Worm (Caenorhabditis elegans) whole organism, L1 larva: ENCODE data around the gene F37C12.18.
A peak's percentile ranks its signal among the peaks of the same experiment; 100 is the strongest.
"Not testable (repeated sequence)": the region's sequence is repeated elsewhere in the genome, so short reads cannot be mapped to it uniquely, and the experiment has no call there.

Source experiments
- C16A3.4 ChIP-seq: fragments of 150-350 bp; optimal IDR thresholded peaks from 2 replicates; lab custom pipeline; 2014; ENCODE audit warnings: missing biosample characterization, missing genetic modification characterization
- Y116A8C.19 ChIP-seq: sonication (generic microtip); optimal IDR thresholded peaks from 2 replicates; lab custom pipeline; 2016; ENCODE audit warnings: missing compliant biosample characterization, missing genetic modification characterization, borderline replicate concordance
- aha-1 ChIP-seq: fragments of 150-350 bp; optimal IDR thresholded peaks from 2 replicates; lab custom pipeline; 2014; ENCODE audit warnings: missing biosample characterization, missing genetic modification characterization
- alr-1 ChIP-seq: fragments of 200-800 bp; sonication (Bioruptor generic); optimal IDR thresholded peaks from 2 replicates; lab custom pipeline; 2018; ENCODE audit warnings: borderline replicate concordance, mild to moderate bottlenecking, missing genetic modification characterization, missing compliant biosample characterization
- aly-2 ChIP-seq: fragments of 150-350 bp; optimal IDR thresholded peaks from 2 replicates; lab custom pipeline; 2014; ENCODE audit warnings: missing biosample characterization, missing genetic modification characterization
- ama-1 ChIP-seq: fragments of 150-350 bp; optimal IDR thresholded peaks from 2 replicates; lab custom pipeline; 2014
- blmp-1 ChIP-seq: fragments of 150-350 bp; optimal IDR thresholded peaks from 2 replicates; lab custom pipeline; 2014; ENCODE audit warnings: missing biosample characterization, missing genetic modification characterization
- ceh-82 ChIP-seq, 3 experiments: fragments of 150-350 bp in 1 of 3; sonication (generic microtip) in 2 of 3; optimal IDR thresholded peaks; 2 replicates each; lab custom pipeline; 2014 to 2017; ENCODE audit warnings: missing biosample characterization in 3 of 3, missing genetic modification characterization in 3 of 3
- ceh-88 ChIP-seq: fragments of 200-800 bp; sonication (Bioruptor generic); IDR thresholded peaks from 2 replicates; pipeline ENCODE4 v1.3.6; 2022; ENCODE audit warnings: missing genetic modification characterization, missing compliant biosample characterization
- ceh-90 ChIP-seq: sonication (generic microtip); optimal IDR thresholded peaks from 2 replicates; lab custom pipeline; 2016; ENCODE audit warnings: missing genetic modification characterization, missing compliant biosample characterization
- ces-1 ChIP-seq: fragments of 150-350 bp; optimal IDR thresholded peaks from 2 replicates; lab custom pipeline; 2014; ENCODE audit warnings: missing biosample characterization, missing genetic modification reagents, missing genetic modification characterization
- dpl-1 ChIP-seq, 3 experiments: fragments of 150-350 bp in 2 of 3; sonication (generic microtip) in 1 of 3; optimal IDR thresholded peaks; 2 replicates each; lab custom pipeline; 2014 to 2017; ENCODE audit warnings: missing biosample characterization in 3 of 3, missing genetic modification characterization in 3 of 3, missing genetic modification reagents in 3 of 3
- efl-1 ChIP-seq, 4 experiments: fragments of 150-350 bp; optimal IDR thresholded peaks in 3 of 4; peaks in 1 of 4; 1 replicate in 1 of 4; 2 replicates in 3 of 4; lab custom pipeline; 2014; ENCODE audit warnings: missing biosample characterization in 2 of 4, missing genetic modification characterization in 2 of 4, missing genetic modification reagents in 2 of 4
- egl-27 ChIP-seq, 2 experiments: fragments of 150-350 bp in 1 of 2; sonication (generic microtip); optimal IDR thresholded peaks; 3 replicates each; lab custom pipeline; 2017 to 2018; ENCODE audit warnings: missing biosample characterization in 2 of 2, missing genetic modification characterization in 2 of 2, missing genetic modification reagents in 2 of 2
- elt-3 ChIP-seq, 6 experiments: fragments of 150-350 bp in 1 of 6; sonication (generic microtip); optimal IDR thresholded peaks; 2 replicates each; lab custom pipeline; 2017 to 2018; ENCODE audit warnings: missing biosample characterization in 6 of 6, missing genetic modification characterization in 6 of 6, inconsistent platforms in 1 of 6
- fkh-10 ChIP-seq: sonication (generic microtip); optimal IDR thresholded peaks from 2 replicates; lab custom pipeline; 2017; ENCODE audit warnings: missing biosample characterization, missing genetic modification reagents, missing genetic modification characterization
- fkh-4 ChIP-seq: sonication (generic microtip); optimal IDR thresholded peaks from 2 replicates; lab custom pipeline; 2016; ENCODE audit warnings: missing compliant biosample characterization, missing genetic modification characterization, borderline replicate concordance
- fkh-8 ChIP-seq: sonication (generic microtip); optimal IDR thresholded peaks from 2 replicates; lab custom pipeline; 2016; ENCODE audit warnings: mild to moderate bottlenecking, missing genetic modification characterization, missing compliant biosample characterization
- fos-1 ChIP-seq: fragments of 150-350 bp; optimal IDR thresholded peaks from 2 replicates; lab custom pipeline; 2014; ENCODE audit warnings: missing biosample characterization, missing genetic modification characterization
- hlh-17 ChIP-seq: fragments of 200-800 bp; sonication (Bioruptor generic); optimal IDR thresholded peaks from 2 replicates; lab custom pipeline; 2018; ENCODE audit warnings: missing genetic modification characterization, mild to moderate bottlenecking, missing compliant biosample characterization, moderate library complexity, borderline replicate concordance
- hpl-2 ChIP-seq: fragments of 150-350 bp; optimal IDR thresholded peaks from 2 replicates; lab custom pipeline; 2014; ENCODE audit warnings: missing biosample characterization, missing genetic modification reagents, missing genetic modification characterization
- isw-1 ChIP-seq: fragments of 200-800 bp; sonication (Bioruptor generic); IDR thresholded peaks from 2 replicates; pipeline ENCODE4 v1.3.6; 2022; ENCODE audit warnings: missing genetic modification characterization, missing compliant biosample characterization
- jun-1 ChIP-seq: fragments of 150-350 bp; optimal IDR thresholded peaks from 2 replicates; lab custom pipeline; 2014; ENCODE audit warnings: missing biosample characterization, missing genetic modification reagents, missing genetic modification characterization
- lin-13 ChIP-seq: fragments of 150-350 bp; optimal IDR thresholded peaks from 2 replicates; lab custom pipeline; 2014; ENCODE audit warnings: missing biosample characterization, missing genetic modification reagents, missing genetic modification characterization
- lin-15B ChIP-seq: fragments of 150-350 bp; sonication (generic microtip); optimal IDR thresholded peaks from 3 replicates; lab custom pipeline; 2014; ENCODE audit warnings: missing biosample characterization, missing genetic modification characterization
- lir-3 ChIP-seq: sonication (generic microtip); optimal IDR thresholded peaks from 2 replicates; lab custom pipeline; 2016; ENCODE audit warnings: mild to moderate bottlenecking, missing genetic modification characterization, moderate library complexity, missing compliant biosample characterization; ENCODE audit not compliant: poor library complexity
- lsy-2 ChIP-seq, 2 experiments: fragments of 150-350 bp; optimal IDR thresholded peaks; 2 replicates each; lab custom pipeline; 2014; ENCODE audit warnings: missing biosample characterization in 2 of 2, missing genetic modification characterization in 2 of 2
- mep-1 ChIP-seq: fragments of 150-350 bp; optimal IDR thresholded peaks from 2 replicates; lab custom pipeline; 2014; ENCODE audit warnings: missing biosample characterization, missing genetic modification characterization
- nhr-11 ChIP-seq: fragments of 150-350 bp; optimal IDR thresholded peaks from 2 replicates; lab custom pipeline; 2014; ENCODE audit warnings: missing biosample characterization, missing genetic modification characterization
- nhr-12 ChIP-seq: sonication (generic microtip); optimal IDR thresholded peaks from 2 replicates; lab custom pipeline; 2017; ENCODE audit warnings: missing biosample characterization, missing genetic modification characterization
- nhr-20 ChIP-seq: sonication (generic microtip); optimal IDR thresholded peaks from 2 replicates; lab custom pipeline; 2016; ENCODE audit warnings: mild to moderate bottlenecking, missing genetic modification characterization, missing compliant biosample characterization
- nhr-237 ChIP-seq: fragments of 150-350 bp; optimal IDR thresholded peaks from 2 replicates; lab custom pipeline; 2014; ENCODE audit warnings: missing biosample characterization, missing genetic modification characterization
- nhr-28 ChIP-seq: fragments of 150-350 bp; optimal IDR thresholded peaks from 2 replicates; lab custom pipeline; 2014; ENCODE audit warnings: missing biosample characterization, missing genetic modification characterization
- nhr-47 ChIP-seq: sonication (generic microtip); optimal IDR thresholded peaks from 2 replicates; lab custom pipeline; 2016; ENCODE audit warnings: mild to moderate bottlenecking, missing genetic modification characterization, moderate library complexity, missing compliant biosample characterization
- nhr-71 ChIP-seq: sonication (generic microtip); optimal IDR thresholded peaks from 2 replicates; lab custom pipeline; 2016; ENCODE audit warnings: mild to moderate bottlenecking, missing genetic modification characterization, moderate library complexity, missing compliant biosample characterization
- nhr-77 ChIP-seq: fragments of 150-350 bp; optimal IDR thresholded peaks from 2 replicates; lab custom pipeline; 2014; ENCODE audit warnings: missing biosample characterization, missing genetic modification characterization
- nhr-84 ChIP-seq: sonication (generic microtip); optimal IDR thresholded peaks from 2 replicates; lab custom pipeline; 2017; ENCODE audit warnings: missing biosample characterization, missing genetic modification characterization
- nhr-85 ChIP-seq: sonication (generic microtip); peaks from one replicate; lab custom pipeline; 2016; ENCODE audit warnings: missing genetic modification characterization, inconsistent platforms, missing compliant biosample characterization
- nhr-90 ChIP-seq: sonication (generic microtip); optimal IDR thresholded peaks from 2 replicates; lab custom pipeline; 2016; ENCODE audit warnings: mild to moderate bottlenecking, missing genetic modification characterization, missing compliant biosample characterization; ENCODE audit not compliant: poor library complexity
- pqm-1 ChIP-seq: sonication (generic microtip); optimal IDR thresholded peaks from 3 replicates; lab custom pipeline; 2017; ENCODE audit warnings: missing biosample characterization, missing genetic modification characterization
- snpc-4 ChIP-seq: fragments of 150-350 bp; optimal IDR thresholded peaks from 2 replicates; lab custom pipeline; 2014; ENCODE audit warnings: missing biosample characterization, missing genetic modification characterization
- snu-23 ChIP-seq: sonication (generic microtip); optimal IDR thresholded peaks from 2 replicates; lab custom pipeline; 2016; ENCODE audit warnings: missing genetic modification characterization, missing compliant biosample characterization
- sox-4 ChIP-seq: sonication (generic microtip); optimal IDR thresholded peaks from 2 replicates; lab custom pipeline; 2016; ENCODE audit warnings: missing genetic modification characterization, missing compliant biosample characterization
- sptf-1 ChIP-seq: fragments of 150-350 bp; optimal IDR thresholded peaks from 2 replicates; lab custom pipeline; 2014; ENCODE audit warnings: missing biosample characterization, missing genetic modification characterization
- sup-37 ChIP-seq: fragments of 200-800 bp; sonication (Bioruptor generic); optimal IDR thresholded peaks from 2 replicates; lab custom pipeline; 2018; ENCODE audit warnings: mild to moderate bottlenecking, missing genetic modification characterization, missing compliant biosample characterization
- tlp-1 ChIP-seq: fragments of 150-350 bp; optimal IDR thresholded peaks from 2 replicates; lab custom pipeline; 2014; ENCODE audit warnings: missing biosample characterization, missing genetic modification characterization
- unc-30 ChIP-seq: sonication (generic microtip); optimal IDR thresholded peaks from 2 replicates; lab custom pipeline; 2017; ENCODE audit warnings: missing biosample characterization, missing genetic modification characterization
- xbp-1 ChIP-seq: sonication (generic microtip); optimal IDR thresholded peaks from 2 replicates; lab custom pipeline; 2016; ENCODE audit warnings: missing genetic modification characterization, missing compliant biosample characterization
- zag-1 ChIP-seq: fragments of 150-350 bp; optimal IDR thresholded peaks from 2 replicates; lab custom pipeline; 2014; ENCODE audit warnings: missing biosample characterization, missing genetic modification characterization
- zip-4 ChIP-seq: fragments of 200-800 bp; sonication (Bioruptor generic); optimal IDR thresholded peaks from 2 replicates; lab custom pipeline; 2018; ENCODE audit warnings: mild to moderate bottlenecking, missing genetic modification characterization, moderate library complexity, missing compliant biosample characterization
- ztf-11 ChIP-seq, 2 experiments: sonication (generic microtip); optimal IDR thresholded peaks; 2 replicates each; lab custom pipeline; 2016 to 2017; ENCODE audit warnings: missing genetic modification characterization in 2 of 2, missing biosample characterization in 1 of 2, missing compliant biosample characterization in 1 of 2
- ztf-4 ChIP-seq: fragments of 150-350 bp; optimal IDR thresholded peaks from 2 replicates; lab custom pipeline; 2014; ENCODE audit warnings: missing biosample characterization, missing genetic modification characterization

Gene F37C12.18

ce11 chrIII:7237877-7238276, 42.7 kb upstream of the F37C12.18 start:
- peak in 1 of 2 experiments; percentile 24 for TF ChIP-seq efl-1 (optimal IDR thresholded peaks at IDR 0.05; lab: Kevin White, UChicago)
- TF ChIP-seq efl-1 (GFP tag; optimal IDR thresholded peaks at IDR 0.05 in 1 of 2; lab: Kevin White, UChicago), result not testable (repeated sequence)

- TF ChIP-seq aha-1 (tag; lab: Kevin White, UChicago) (no peak), zag-1 (tag; lab: Kevin White, UChicago) (no peak), alr-1 (tag; lab: Kevin White, UChicago) (no peak), ztf-11 (tag; optimal IDR thresholded peaks at IDR 0.05; lab: Kevin White, UChicago) (peak in 1 of 2 experiments; percentile 39), fkh-10 (GFP tag; lab: Kevin White, UChicago) (no peak), nhr-47 (tag; lab: Kevin White, UChicago) (peak; percentile 76), ceh-82 (tag; optimal IDR thresholded peaks at IDR 0.05; lab: Kevin White, UChicago) (peak in 2 of 3 experiments; percentile 47 to 77), hpl-2 (GFP tag; lab: Kevin White, UChicago) (peak; percentile 57), fos-1 (no peak), nhr-20 (peak; percentile 81), snpc-4 (tag; lab: Kevin White, UChicago) (peak; percentile 52), fkh-8 (tag; lab: Kevin White, UChicago) (peak; percentile 18), xbp-1 (peak; percentile 74), nhr-77 (tag; lab: Kevin White, UChicago) (no peak), sptf-1 (no peak), hlh-17 (GFP tag; lab: Kevin White, UChicago) (no peak), aly-2 (no peak), nhr-12 (tag; lab: Kevin White, UChicago) (no peak), nhr-28 (tag; lab: Kevin White, UChicago) (no peak), ceh-88 (GFP tag; lab: Robert Waterston, UW) (no peak), blmp-1 (peak; percentile 67), nhr-90 (tag; lab: Kevin White, UChicago) (peak; percentile 78), ceh-90 (tag; lab: Kevin White, UChicago) (no peak), nhr-71 (tag; lab: Kevin White, UChicago) (peak; percentile 82), Y116A8C.19 (tag; lab: Kevin White, UChicago) (no peak), fkh-4 (tag; lab: Kevin White, UChicago) (no peak), nhr-11 (no peak), ces-1 (GFP tag; lab: Kevin White, UChicago) (no peak), lin-15B (tag; lab: Kevin White, UChicago) (peak; percentile 39), egl-27 (tag; optimal IDR thresholded peaks at IDR 0.05; lab: Kevin White, UChicago) (no peak), nhr-85 (tag; lab: Kevin White, UChicago) (peak; percentile 68), lir-3 (tag; lab: Kevin White, UChicago) (peak; percentile 38), unc-30 (tag; lab: Kevin White, UChicago) (no peak), elt-3 (tag; optimal IDR thresholded peaks at IDR 0.05; lab: Kevin White, UChicago) (peak in 1 of 6 experiments; percentile 53), ztf-4 (tag; lab: Kevin White, UChicago) (no peak), nhr-237 (tag; lab: Kevin White, UChicago) (no peak), mep-1 (tag; lab: Kevin White, UChicago) (peak; percentile 95), sup-37 (GFP tag; lab: Kevin White, UChicago) (no peak), pqm-1 (tag; lab: Kevin White, UChicago) (no peak), lsy-2 (tag; optimal IDR thresholded peaks at IDR 0.05; lab: Kevin White, UChicago) (peak; percentile 87 to 90), nhr-84 (no peak), ama-1 (lab: Kevin White, UChicago) (no peak), dpl-1 (GFP tag; optimal IDR thresholded peaks at IDR 0.05; lab: Kevin White, UChicago) (peak; percentile 60 to 79 (median 79)), tlp-1 (tag; lab: Kevin White, UChicago) (no peak), zip-4 (GFP tag; lab: Kevin White, UChicago) (peak; percentile 35), sox-4 (tag; lab: Kevin White, UChicago) (no peak), isw-1 (GFP tag; lab: Robert Waterston, UW) (peak; percentile 37), C16A3.4 (peak; percentile 79), snu-23 (GFP tag; lab: Kevin White, UChicago) (peak; percentile 85), jun-1 (tag; lab: Kevin White, UChicago) (peak; percentile 17), lin-13 (peak; percentile 41)
Measured at ce11 chrIII:7234148-7234547, 38.9 kb upstream of the F37C12.18 start, which contains the start of gene ndus-8. TSS of gene ndus-8 (minus strand) at chrIII:7234202.
